Worm (Caenorhabditis elegans) whole organism, mixed stage, embryonic: ENCODE data around the gene crn-6.

Source experiments
- ceh-83 ChIP-seq: fragments of 200-800 bp; sonication (Bioruptor generic); optimal IDR thresholded peaks from 2 replicates; lab custom pipeline; 2018; ENCODE audit warnings: mild to moderate bottlenecking, missing genetic modification characterization, missing compliant biosample characterization
- ces-1 ChIP-seq: fragments of 150-350 bp; optimal IDR thresholded peaks from 2 replicates; lab custom pipeline; 2014; ENCODE audit warnings: missing biosample characterization, missing genetic modification reagents, missing genetic modification characterization
- flh-1 ChIP-seq: fragments of 200-800 bp; sonication (Bioruptor generic); optimal IDR thresholded peaks from 2 replicates; lab custom pipeline; 2018; ENCODE audit warnings: mild to moderate bottlenecking, missing genetic modification characterization, moderate library complexity, missing compliant biosample characterization
- mep-1 ChIP-seq: fragments of 150-350 bp; optimal IDR thresholded peaks from 2 replicates; lab custom pipeline; 2017; ENCODE audit warnings: missing biosample characterization, missing genetic modification reagents, missing genetic modification characterization, inconsistent platforms
- nhr-237 ChIP-seq: fragments of 150-350 bp; optimal IDR thresholded peaks from 2 replicates; lab custom pipeline; 2014; ENCODE audit warnings: missing biosample characterization, missing genetic modification characterization
- snpc-4 ChIP-seq: fragments of 150-350 bp; optimal IDR thresholded peaks from 2 replicates; lab custom pipeline; 2014; ENCODE audit warnings: missing biosample characterization, missing genetic modification characterization
- unc-39 ChIP-seq: fragments of 150-350 bp; optimal IDR thresholded peaks from 2 replicates; lab custom pipeline; 2014; ENCODE audit warnings: missing biosample characterization, missing genetic modification characterization
- ztf-11 ChIP-seq: fragments of 150-350 bp; optimal IDR thresholded peaks from 2 replicates; lab custom pipeline; 2014; ENCODE audit warnings: missing biosample characterization, missing genetic modification characterization

ce11 chrIII:9317601-9318000 lies 49.5 kb upstream of the crn-6 start:
- TF ChIP-seq ceh-83 (no peak), ztf-11 (tag; lab: Kevin White, UChicago) (no peak), unc-39 (tag; lab: Kevin White, UChicago) (no peak), snpc-4 (tag; lab: Kevin White, UChicago) (no peak), flh-1 (GFP tag; lab: Kevin White, UChicago) (no peak), mep-1 (tag; lab: Kevin White, UChicago) (no peak), nhr-237 (tag; lab: Kevin White, UChicago) (no peak), ces-1 (GFP tag; lab: Kevin White, UChicago) (no peak)
